Worm (Caenorhabditis elegans) whole organism, early embryonic: ENCODE measurements around the gene nnt-1.

ENCODE experiments used
- aly-1 ChIP-seq: sonication (generic microtip); optimal IDR thresholded peaks from 2 replicates; lab custom pipeline; 2016; ENCODE audit warnings: missing genetic modification characterization, missing compliant biosample characterization
- ama-1 ChIP-seq: fragments of 150-350 bp; optimal IDR thresholded peaks from 2 replicates; lab custom pipeline; 2014
- ceh-36 ChIP-seq: sonication (generic microtip); optimal IDR thresholded peaks from 2 replicates; lab custom pipeline; 2016; ENCODE audit warnings: missing genetic modification characterization, inconsistent platforms, missing compliant biosample characterization
- tbx-11 ChIP-seq: fragments of 200-800 bp; sonication (Bioruptor generic); IDR thresholded peaks from 2 replicates; pipeline ENCODE4 v1.3.6; 2022; ENCODE audit warnings: missing genetic modification characterization, missing compliant biosample characterization
- tbx-37 ChIP-seq: fragments of 200-800 bp; sonication (Bioruptor generic); conservative IDR thresholded peaks from 2 replicates; pipeline ENCODE4 v1.3.6; 2022; ENCODE audit warnings: missing genetic modification reagents, missing genetic modification characterization, missing compliant biosample characterization
- tra-4 ChIP-seq: sonication (generic microtip); optimal IDR thresholded peaks from 2 replicates; lab custom pipeline; 2017; ENCODE audit warnings: missing genetic modification characterization, missing compliant biosample characterization

DNA sequence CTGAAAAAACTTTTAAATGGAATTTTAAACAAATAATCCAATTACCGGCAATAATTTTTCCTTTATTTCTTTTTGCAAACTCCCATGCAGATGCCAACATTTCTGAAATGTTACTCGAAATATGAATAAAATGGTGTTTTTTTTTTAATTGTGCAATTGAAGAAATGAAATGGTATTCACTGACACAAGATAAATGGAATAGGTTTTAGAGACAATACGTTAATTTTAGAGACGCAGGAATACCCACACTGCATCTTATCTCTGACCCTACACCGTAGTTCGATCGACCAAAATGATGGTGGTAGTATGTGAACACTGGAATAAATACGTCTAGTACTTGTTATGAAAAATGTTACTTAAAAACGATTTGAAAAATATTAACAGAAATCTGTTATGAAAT, 9.3 kb upstream of the nnt-1 start, which contains the start of gene prx-3:
- TF ChIP-seq ama-1 (lab: Kevin White, UChicago) (no peak), tbx-37 (GFP tag; lab: Robert Waterston, UW) (no peak), tra-4 (tag; lab: Kevin White, UChicago) (no peak), tbx-11 (no peak), aly-1 (no peak), ceh-36 (tag; lab: Kevin White, UChicago) (no peak)
